Fruit fly (Drosophila melanogaster) whole organism, embryonic: Measurements from ENCODE around the gene Gclc.

Source experiments
- B-H1 ChIP-seq: fragments of 200-800 bp; sonication (Bioruptor generic); IDR thresholded peaks from 3 replicates; pipeline ENCODE4 v1.3.6; 2022; ENCODE audit warnings: missing biosample characterization, missing genetic modification characterization
- CG10959 ChIP-seq: fragments of 200-800 bp; sonication (Bioruptor generic); IDR thresholded peaks from 2 replicates; pipeline ENCODE4 v1.3.6; 2022; ENCODE audit warnings: missing biosample characterization, missing genetic modification characterization
- CG11247 ChIP-seq: fragments of 200-800 bp; sonication (Bioruptor generic); IDR thresholded peaks from 2 replicates; pipeline ENCODE4 v1.3.6; 2022; ENCODE audit warnings: missing biosample characterization, missing genetic modification characterization
- CG11560 ChIP-seq: fragments of 200-800 bp; sonication (Bioruptor generic); IDR thresholded peaks from 3 replicates; pipeline ENCODE4 v1.3.6; 2022; ENCODE audit warnings: missing biosample characterization, missing genetic modification characterization
- CG12942 ChIP-seq: fragments of 200-800 bp; sonication (Bioruptor generic); optimal IDR thresholded peaks from 3 replicates; lab custom pipeline; 2016; ENCODE audit warnings: missing biosample characterization, missing genetic modification characterization
- CG13624 ChIP-seq: fragments of 200-800 bp; sonication (Bioruptor generic); optimal IDR thresholded peaks from 2 replicates; lab custom pipeline; 2016; ENCODE audit warnings: missing biosample characterization, missing genetic modification characterization
- CG14014 ChIP-seq: fragments of 200-800 bp; sonication (Bioruptor generic); IDR thresholded peaks from 2 replicates; pipeline ENCODE4 v1.3.6; 2022; ENCODE audit warnings: missing biosample characterization, missing genetic modification characterization
- CG14667 ChIP-seq: fragments of 200-800 bp; sonication (Bioruptor generic); IDR thresholded peaks from 2 replicates; pipeline ENCODE4 v1.3.6; 2022; ENCODE audit warnings: missing biosample characterization, missing genetic modification characterization
- CG15269 ChIP-seq: fragments of 200-800 bp; sonication (Bioruptor generic); optimal IDR thresholded peaks from 2 replicates; lab custom pipeline; 2018; ENCODE audit warnings: missing biosample characterization, mild to moderate bottlenecking, missing genetic modification characterization, moderate library complexity
- CG1602 ChIP-seq: fragments of 200-800 bp; sonication (Bioruptor generic); optimal IDR thresholded peaks from 3 replicates; lab custom pipeline; 2016; ENCODE audit warnings: missing biosample characterization, missing genetic modification characterization
- CG1647 ChIP-seq: fragments of 200-800 bp; sonication (Bioruptor generic); optimal IDR thresholded peaks from 3 replicates; lab custom pipeline; 2016; ENCODE audit warnings: missing biosample characterization, missing genetic modification characterization
- CG16779 ChIP-seq: fragments of 200-800 bp; sonication (Bioruptor generic); IDR thresholded peaks from 2 replicates; pipeline ENCODE4 v1.3.6; 2022; ENCODE audit warnings: missing biosample characterization, missing genetic modification characterization
- CG16815 ChIP-seq: fragments of 200-800 bp; sonication (Bioruptor generic); optimal IDR thresholded peaks from 3 replicates; lab custom pipeline; 2017; ENCODE audit warnings: missing biosample characterization, mild to moderate bottlenecking, missing genetic modification characterization
- CG17385 ChIP-seq: fragments of 200-800 bp; sonication (Bioruptor generic); optimal IDR thresholded peaks from 3 replicates; lab custom pipeline; 2018; ENCODE audit warnings: missing biosample characterization, mild to moderate bottlenecking, missing genetic modification characterization
- CG2712 ChIP-seq: fragments of 200-800 bp; optimal IDR thresholded peaks from 3 replicates; lab custom pipeline; 2019; ENCODE audit warnings: missing biosample characterization, mild to moderate bottlenecking, missing genetic modification characterization, moderate library complexity
- CG2875 ChIP-seq: fragments of 200-800 bp; sonication (Bioruptor generic); optimal IDR thresholded peaks from 2 replicates; lab custom pipeline; 2017; ENCODE audit warnings: missing biosample characterization, mild to moderate bottlenecking, missing genetic modification characterization, missing genetic modification reagents
- CG30020 ChIP-seq: fragments of 200-800 bp; optimal IDR thresholded peaks from 2 replicates; lab custom pipeline; 2019; ENCODE audit warnings: missing biosample characterization, mild to moderate bottlenecking, missing genetic modification characterization, moderate library complexity
- CG30403 ChIP-seq: fragments of 200-800 bp; sonication (Bioruptor generic); optimal IDR thresholded peaks from 3 replicates; lab custom pipeline; 2016; ENCODE audit warnings: missing biosample characterization, missing genetic modification characterization
- CG31224 ChIP-seq: fragments of 200-800 bp; sonication (Bioruptor generic); IDR thresholded peaks from 2 replicates; pipeline ENCODE4 v1.3.6; 2022; ENCODE audit warnings: missing biosample characterization, missing genetic modification characterization
- CG3281 ChIP-seq: fragments of 200-800 bp; sonication (Bioruptor generic); optimal IDR thresholded peaks from 3 replicates; lab custom pipeline; 2017; ENCODE audit warnings: missing biosample characterization, mild to moderate bottlenecking, missing genetic modification characterization
- CG33557 ChIP-seq: fragments of 200-800 bp; sonication (Bioruptor generic); optimal IDR thresholded peaks from 2 replicates; lab custom pipeline; 2019; ENCODE audit warnings: missing biosample characterization, mild to moderate bottlenecking, missing genetic modification characterization, moderate library complexity
- CG34422 ChIP-seq: fragments of 200-800 bp; sonication (Bioruptor generic); IDR thresholded peaks from 3 replicates; pipeline ENCODE4 v1.3.6; 2022; ENCODE audit warnings: missing biosample characterization, missing genetic modification characterization
- CG4424 ChIP-seq: fragments of 200-800 bp; sonication (Bioruptor generic); optimal IDR thresholded peaks from 3 replicates; lab custom pipeline; 2016; ENCODE audit warnings: missing biosample characterization, missing genetic modification characterization
- CG5180 ChIP-seq: fragments of 200-800 bp; sonication (Bioruptor generic); optimal IDR thresholded peaks from 3 replicates; lab custom pipeline; 2017; ENCODE audit warnings: missing biosample characterization, missing genetic modification characterization, mild to moderate bottlenecking, moderate library complexity, missing genetic modification reagents
- CG6175 ChIP-seq: fragments of 200-800 bp; sonication (Bioruptor generic); IDR thresholded peaks from 3 replicates; pipeline ENCODE4 v1.3.6; 2022; ENCODE audit warnings: missing biosample characterization, missing genetic modification characterization
- CG8281 ChIP-seq: fragments of 200-800 bp; sonication (Bioruptor generic); optimal IDR thresholded peaks from 2 replicates; lab custom pipeline; 2018; ENCODE audit warnings: missing biosample characterization, mild to moderate bottlenecking, missing genetic modification characterization, moderate library complexity
- Chrac-16 ChIP-seq: fragments of 200-800 bp; sonication (Bioruptor generic); optimal IDR thresholded peaks from 3 replicates; lab custom pipeline; 2016; ENCODE audit warnings: missing biosample characterization, missing genetic modification characterization
- CoRest ChIP-seq: fragments of 200-800 bp; sonication (Bioruptor generic); optimal IDR thresholded peaks from 3 replicates; lab custom pipeline; 2018; ENCODE audit warnings: missing biosample characterization, mild to moderate bottlenecking, missing genetic modification characterization, moderate library complexity
- CrebB ChIP-seq: fragments of 200-800 bp; sonication (Bioruptor generic); optimal IDR thresholded peaks from 3 replicates; lab custom pipeline; 2018; ENCODE audit warnings: missing biosample characterization, mild to moderate bottlenecking, missing genetic modification characterization
- Hey ChIP-seq: fragments of 200-800 bp; sonication (Bioruptor generic); optimal IDR thresholded peaks from 3 replicates; lab custom pipeline; 2018; ENCODE audit warnings: missing biosample characterization, mild to moderate bottlenecking, missing genetic modification characterization
- Hsf ChIP-seq: fragments of 200-800 bp; sonication (Bioruptor generic); optimal IDR thresholded peaks from 3 replicates; lab custom pipeline; 2016; ENCODE audit warnings: missing biosample characterization, missing genetic modification characterization
- Lhr ChIP-seq: fragments of 200-800 bp; sonication (Bioruptor generic); optimal IDR thresholded peaks from 3 replicates; lab custom pipeline; 2017; ENCODE audit warnings: mild to moderate bottlenecking, missing biosample characterization, missing genetic modification reagents, missing genetic modification characterization
- Oli ChIP-seq: fragments of 200-800 bp; sonication (Bioruptor generic); optimal IDR thresholded peaks from 2 replicates; lab custom pipeline; 2018; ENCODE audit warnings: missing biosample characterization, mild to moderate bottlenecking, missing genetic modification characterization, moderate library complexity
- Ptx1 ChIP-seq: fragments of 200-800 bp; sonication (Bioruptor generic); IDR thresholded peaks from 2 replicates; pipeline ENCODE4 v1.3.6; 2022; ENCODE audit warnings: missing biosample characterization, missing genetic modification characterization
- Sox100B ChIP-seq: fragments of 200-800 bp; sonication (Bioruptor generic); optimal IDR thresholded peaks from 3 replicates; lab custom pipeline; 2018; ENCODE audit warnings: missing biosample characterization, mild to moderate bottlenecking, missing genetic modification characterization
- Sox102F ChIP-seq: fragments of 200-800 bp; sonication (Bioruptor generic); optimal IDR thresholded peaks from 2 replicates; lab custom pipeline; 2018; ENCODE audit warnings: missing biosample characterization, mild to moderate bottlenecking, missing genetic modification characterization, moderate library complexity
- ato ChIP-seq: fragments of 200-800 bp; sonication (Bioruptor generic); IDR thresholded peaks from 2 replicates; pipeline ENCODE4 v1.3.6; 2022; ENCODE audit warnings: missing biosample characterization, missing genetic modification characterization; ENCODE audit not compliant: partially characterized antibody
- ind ChIP-seq: fragments of 200-800 bp; sonication (Bioruptor generic); optimal IDR thresholded peaks from 3 replicates; lab custom pipeline; 2016; ENCODE audit warnings: missing biosample characterization, missing genetic modification characterization
- ken ChIP-seq: fragments of 200-800 bp; sonication (Bioruptor generic); IDR thresholded peaks from 3 replicates; pipeline ENCODE4 v1.3.6; 2022; ENCODE audit warnings: missing biosample characterization, missing genetic modification characterization
- kni ChIP-seq: fragments of 200-800 bp; sonication (Bioruptor generic); optimal IDR thresholded peaks from 3 replicates; lab custom pipeline; 2017; ENCODE audit warnings: mild to moderate bottlenecking, missing biosample characterization, missing genetic modification reagents, missing genetic modification characterization
- lab ChIP-seq: fragments of 200-800 bp; sonication (Bioruptor generic); optimal IDR thresholded peaks from 3 replicates; lab custom pipeline; 2017; ENCODE audit warnings: missing biosample characterization, missing genetic modification characterization, mild to moderate bottlenecking, moderate library complexity, missing genetic modification reagents
- nmo ChIP-seq: fragments of 200-800 bp; sonication (Bioruptor generic); optimal IDR thresholded peaks from 2 replicates; lab custom pipeline; 2018; ENCODE audit warnings: missing biosample characterization, mild to moderate bottlenecking, missing genetic modification characterization, moderate library complexity
- pan ChIP-seq, 4 experiments: fragments of >200 bp in 3 of 4; fragments of 200-800 bp in 1 of 4; sonication (Bioruptor generic) in 1 of 4; optimal IDR thresholded peaks in 3 of 4; IDR thresholded peaks in 1 of 4; 2 replicates each; pipeline versions ENCODE4 v1.3.6 to Lab custom; 2017 to 2022; ENCODE audit warnings: missing biosample characterization in 2 of 4, missing genetic modification characterization in 2 of 4, mixed read lengths in 1 of 4
- pb ChIP-seq: fragments of 200-800 bp; sonication (Bioruptor generic); optimal IDR thresholded peaks from 3 replicates; lab custom pipeline; 2016; ENCODE audit warnings: missing biosample characterization, missing genetic modification characterization
- pho ChIP-seq: fragments of 200-800 bp; sonication (Bioruptor generic); optimal IDR thresholded peaks from 2 replicates; lab custom pipeline; 2016; ENCODE audit warnings: missing biosample characterization, missing genetic modification characterization
- sens ChIP-seq: fragments of 200-800 bp; sonication (Bioruptor generic); peaks from one replicate; lab custom pipeline; 2016; ENCODE audit warnings: missing biosample characterization, missing genetic modification characterization
- tna ChIP-seq: fragments of 200-800 bp; sonication (Bioruptor generic); IDR thresholded peaks from 2 replicates; pipeline ENCODE4 v1.3.6; 2022; ENCODE audit warnings: missing biosample characterization, missing genetic modification characterization; ENCODE audit not compliant: partially characterized antibody

Gclc gene

DNA sequence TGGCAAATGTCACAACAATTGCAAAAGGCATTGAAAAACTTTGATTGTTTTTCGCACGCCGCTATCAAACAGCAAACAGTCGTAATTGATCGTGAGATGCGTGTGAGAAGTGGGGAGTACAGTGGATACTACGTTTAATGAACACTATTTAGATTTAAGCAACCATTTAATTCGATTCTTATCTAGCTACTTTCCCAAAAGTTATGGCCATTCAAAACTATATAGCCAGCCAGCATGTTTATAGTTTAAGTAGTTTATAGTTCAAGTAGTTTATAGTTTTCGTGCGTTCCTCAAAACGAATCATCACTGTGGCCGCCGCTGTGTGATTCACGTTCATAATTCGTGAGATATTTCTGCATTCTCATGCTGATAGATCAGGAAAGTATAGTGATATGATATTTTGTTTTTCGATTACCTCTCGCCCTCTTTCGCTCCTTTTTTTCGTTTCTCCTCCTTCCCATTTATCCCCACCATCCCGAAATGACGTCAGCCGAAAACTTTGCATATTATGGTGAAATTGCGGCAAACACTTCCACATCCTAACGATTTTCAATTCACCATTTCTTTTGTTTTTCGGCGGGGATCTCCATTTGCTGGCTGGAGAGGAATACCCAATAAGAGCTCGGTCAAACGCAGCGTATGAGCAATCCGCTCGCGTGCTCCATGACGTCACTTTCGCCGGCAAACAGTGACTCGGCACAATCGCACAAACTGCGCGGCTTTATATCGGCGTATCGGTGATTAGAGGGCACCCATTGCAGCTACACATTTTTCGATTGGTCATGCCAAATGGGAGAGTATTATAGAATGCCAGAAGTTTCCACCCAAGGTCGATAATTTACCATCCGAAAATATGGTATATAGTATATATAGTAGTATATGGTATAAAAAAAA lies 2.3 kb downstream of the Gclc start (continued):
- peak; percentile 46; the same call in 1 of the 3 replicates for TF ChIP-seq CG6175 (GFP tag; lab: Robert Waterston, UW)
- TF ChIP-seq Hey (tag; lab: Kevin White, UChicago): no peak
- TF ChIP-seq CG17385 (GFP tag; lab: Kevin White, UChicago): peak; percentile 55
- TF ChIP-seq Ptx1: peak; percentile 67
- TF ChIP-seq CG5180 (GFP tag; lab: Kevin White, UChicago): no peak
- TF ChIP-seq Chrac-16: peak; percentile 23
- 0 out of 3 replicates have a peak, but pooled peaks have one; percentile 40 for TF ChIP-seq CG11560 (tag; lab: Robert Waterston, UW)
- no peak for TF ChIP-seq CG30020 (tag; lab: Kevin White, UChicago)
- TF ChIP-seq tna (GFP tag; lab: Robert Waterston, UW): no peak
- TF ChIP-seq pan (optimal IDR thresholded peaks at IDR 0.05; lab: Kevin White, UChicago): no peak
- peak in 1 of 2 experiments; percentile 68 for TF ChIP-seq pan (GFP tag; optimal IDR thresholded peaks at IDR 0.05 in 1 of 2, IDR thresholded peaks at IDR 0.05 in 1 of 2)
- TF ChIP-seq CoRest (tag; lab: Kevin White, UChicago): peak; percentile 70
- 0 out of 2 replicates have a peak, but pooled peaks have one; percentile 32 for TF ChIP-seq CG16779 (GFP tag; lab: Robert Waterston, UW)
- peak; percentile 41 for TF ChIP-seq Oli (tag; lab: Kevin White, UChicago)
- peak; percentile 56 for TF ChIP-seq ind (GFP tag; lab: Kevin White, UChicago)
- TF ChIP-seq ato: no peak
- TF ChIP-seq CG15269: peak; percentile 80
- peak; percentile 30 for TF ChIP-seq Sox102F
- peak; percentile 4 for TF ChIP-seq CG4424
- TF ChIP-seq CG14667 (GFP tag; lab: Robert Waterston, UW): peak; percentile 35; the same call in 1 of the 2 replicates
- TF ChIP-seq kni (GFP tag; lab: Kevin White, UChicago): no peak
- TF ChIP-seq lab (GFP tag; lab: Kevin White, UChicago): peak; percentile 89
- peak; percentile 79 for TF ChIP-seq CG3281 (GFP tag; lab: Kevin White, UChicago)
- peak; percentile 51 for TF ChIP-seq Hsf (GFP tag; lab: Kevin White, UChicago)
- no peak for TF ChIP-seq CG33557 (GFP tag; lab: Kevin White, UChicago)
- TF ChIP-seq CG11247 (GFP tag; lab: Robert Waterston, UW): 0 out of 2 replicates have a peak, but pooled peaks have one; percentile 12
- TF ChIP-seq CrebB: peak; percentile 51
- peak; percentile 51 for TF ChIP-seq CG13624 (GFP tag; lab: Kevin White, UChicago)
- peak; percentile 20 for TF ChIP-seq CG1602 (GFP tag; lab: Kevin White, UChicago)
- peak; percentile 71 for TF ChIP-seq CG14014 (GFP tag; lab: Robert Waterston, UW)
- TF ChIP-seq ken (GFP tag; lab: Robert Waterston, UW): 0 out of 3 replicates have a peak, but pooled peaks have one; percentile 25
- no peak for TF ChIP-seq CG2875 (GFP tag; lab: Kevin White, UChicago)
- TF ChIP-seq Lhr (GFP tag; lab: Kevin White, UChicago): no peak
- TF ChIP-seq CG30403: peak; percentile 52
- no peak for TF ChIP-seq CG10959 (GFP tag; lab: Robert Waterston, UW)
- peak; percentile 4 for TF ChIP-seq Sox100B (GFP tag; lab: Kevin White, UChicago)
- TF ChIP-seq CG12942 (GFP tag; lab: Kevin White, UChicago): peak; percentile 19
- TF ChIP-seq CG34422 (GFP tag; lab: Robert Waterston, UW): no peak
- TF ChIP-seq pb (GFP tag; lab: Kevin White, UChicago): peak; percentile 23
- TF ChIP-seq CG8281 (tag; lab: Kevin White, UChicago): no peak
- peak; percentile 62 for TF ChIP-seq CG31224 (GFP tag; lab: Robert Waterston, UW)
- peak; percentile 16 for TF ChIP-seq nmo (GFP tag; lab: Kevin White, UChicago)
- peak; percentile 34; the same call in 1 of the 3 replicates for TF ChIP-seq B-H1 (GFP tag; lab: Robert Waterston, UW)
- TF ChIP-seq CG1647 (GFP tag; lab: Kevin White, UChicago): peak; percentile 42
- TF ChIP-seq CG16815 (GFP tag; lab: Kevin White, UChicago): no peak
- TF ChIP-seq CG2712: peak; percentile 38
- peak; percentile 72 for TF ChIP-seq sens
- peak; percentile 62 for TF ChIP-seq pho
